Worm (Caenorhabditis elegans) whole organism, L4 larva: Measurements from ENCODE around the gene ZC196.4.

Experiments
- D1046.2 ChIP-seq: fragments of 200-800 bp; sonication (Bioruptor generic); IDR thresholded peaks from 2 replicates; pipeline ENCODE4 v1.3.6; 2022; ENCODE audit warnings: missing genetic modification characterization, missing compliant biosample characterization
- F44E2.7 ChIP-seq: fragments of 200-800 bp; sonication (Bioruptor generic); IDR thresholded peaks from 2 replicates; pipeline ENCODE4 v2.1.2; 2022; ENCODE audit warnings: missing genetic modification characterization, missing compliant biosample characterization
- F49E8.2 ChIP-seq: sonication (generic microtip); optimal IDR thresholded peaks from 2 replicates; lab custom pipeline; 2016; ENCODE audit warnings: missing compliant biosample characterization, mild to moderate bottlenecking, missing genetic modification characterization, borderline replicate concordance
- Y48G9A.11 ChIP-seq: fragments of 200-800 bp; sonication (Bioruptor generic); IDR thresholded peaks from 2 replicates; pipeline ENCODE4 v1.3.6; 2022; ENCODE audit warnings: missing genetic modification reagents, missing genetic modification characterization, missing compliant biosample characterization
- aha-1 ChIP-seq: fragments of 150-350 bp; peaks from one replicate; lab custom pipeline; 2014; ENCODE audit warnings: missing biosample characterization, missing genetic modification characterization
- aly-2 ChIP-seq: sonication (generic microtip); optimal IDR thresholded peaks from 2 replicates; lab custom pipeline; 2018; ENCODE audit warnings: missing biosample characterization, missing genetic modification characterization
- ama-1 ChIP-seq: fragments of 150-350 bp; optimal IDR thresholded peaks from 2 replicates; lab custom pipeline; 2014; ENCODE audit warnings: inconsistent platforms, mixed read lengths
- arid-1 ChIP-seq: fragments of 200-800 bp; sonication (Bioruptor generic); conservative IDR thresholded peaks from 2 replicates; pipeline ENCODE4 v1.3.6; 2022; ENCODE audit warnings: missing genetic modification reagents, missing genetic modification characterization, missing compliant biosample characterization
- ceh-32 ChIP-seq: sonication (generic microtip); optimal IDR thresholded peaks from 2 replicates; lab custom pipeline; 2016; ENCODE audit warnings: mild to moderate bottlenecking, missing genetic modification characterization, missing compliant biosample characterization; ENCODE audit not compliant: poor library complexity
- daf-16 ChIP-seq, 3 experiments: sonication (generic microtip); optimal IDR thresholded peaks; 2 replicates each; lab custom pipeline; 2016 to 2017; ENCODE audit warnings: missing genetic modification characterization in 3 of 3, missing genetic modification reagents in 3 of 3, mild to moderate bottlenecking in 2 of 3, missing compliant biosample characterization in 2 of 3, missing biosample characterization in 1 of 3, moderate library complexity in 1 of 3
- dmd-6 ChIP-seq: fragments of 200-800 bp; sonication (Bioruptor generic); IDR thresholded peaks from 2 replicates; pipeline ENCODE4 v1.3.6; 2022; ENCODE audit warnings: missing genetic modification reagents, missing genetic modification characterization, missing compliant biosample characterization
- duxl-1 ChIP-seq: sonication (generic microtip); optimal IDR thresholded peaks from 2 replicates; lab custom pipeline; 2016; ENCODE audit warnings: mild to moderate bottlenecking, missing genetic modification characterization, moderate library complexity, missing compliant biosample characterization; ENCODE audit not compliant: poor library complexity
- egl-27 ChIP-seq: sonication (generic microtip); optimal IDR thresholded peaks from 3 replicates; lab custom pipeline; 2017; ENCODE audit warnings: missing biosample characterization, missing genetic modification reagents, missing genetic modification characterization
- egl-43 ChIP-seq: fragments of 200-800 bp; sonication (Bioruptor generic); IDR thresholded peaks from 2 replicates; pipeline ENCODE4 v1.3.6; 2022; ENCODE audit warnings: missing genetic modification reagents, missing genetic modification characterization, missing compliant biosample characterization
- lin-29 ChIP-seq: fragments of 200-800 bp; sonication (Bioruptor generic); IDR thresholded peaks from 2 replicates; pipeline ENCODE4 v1.3.6; 2022; ENCODE audit warnings: missing genetic modification reagents, missing genetic modification characterization, missing compliant biosample characterization
- lin-38 ChIP-seq: fragments of 200-800 bp; sonication (Bioruptor generic); IDR thresholded peaks from 2 replicates; pipeline ENCODE4 v1.3.6; 2022; ENCODE audit warnings: missing genetic modification reagents, missing genetic modification characterization, missing compliant biosample characterization
- lsy-2 ChIP-seq, 2 experiments: fragments of 150-350 bp in 1 of 2; sonication (generic microtip) in 1 of 2; optimal IDR thresholded peaks; 2 replicates each; lab custom pipeline; 2014 to 2017; ENCODE audit warnings: missing biosample characterization in 2 of 2, missing genetic modification characterization in 2 of 2
- madf-5 ChIP-seq, 2 experiments: fragments of 200-800 bp; sonication (Bioruptor generic); IDR thresholded peaks; 2 replicates each; pipeline ENCODE4 v1.3.6; 2022; ENCODE audit warnings: missing compliant biosample characterization in 2 of 2, missing genetic modification characterization in 2 of 2
- mes-2 ChIP-seq: sonication (generic microtip); optimal IDR thresholded peaks from 2 replicates; lab custom pipeline; 2016; ENCODE audit warnings: missing genotype, mild to moderate bottlenecking, missing genetic modification characterization, missing compliant biosample characterization; ENCODE audit not compliant: poor library complexity, severe bottlenecking
- mxl-2 ChIP-seq: fragments of 200-800 bp; sonication (Bioruptor generic); conservative IDR thresholded peaks from 2 replicates; pipeline ENCODE4 v1.3.6; 2022; ENCODE audit warnings: missing genetic modification reagents, missing genetic modification characterization, missing compliant biosample characterization
- nhr-10 ChIP-seq: fragments of 150-350 bp; optimal IDR thresholded peaks from 2 replicates; lab custom pipeline; 2014; ENCODE audit warnings: missing biosample characterization, missing genetic modification characterization
- nhr-102 ChIP-seq: sonication (generic microtip); optimal IDR thresholded peaks from 2 replicates; lab custom pipeline; 2016; ENCODE audit warnings: mild to moderate bottlenecking, missing genetic modification characterization, moderate library complexity, missing compliant biosample characterization
- nhr-11 ChIP-seq: fragments of 150-350 bp; optimal IDR thresholded peaks from 2 replicates; lab custom pipeline; 2014; ENCODE audit warnings: missing biosample characterization, missing genetic modification characterization
- nhr-111 ChIP-seq: fragments of 200-800 bp; sonication (Bioruptor generic); optimal IDR thresholded peaks from 2 replicates; lab custom pipeline; 2018; ENCODE audit warnings: mild to moderate bottlenecking, missing genetic modification characterization, missing compliant biosample characterization
- nhr-42 ChIP-seq: fragments of 200-800 bp; sonication (Bioruptor generic); IDR thresholded peaks from 2 replicates; pipeline ENCODE4 v1.3.6; 2022; ENCODE audit warnings: missing genetic modification characterization, missing compliant biosample characterization
- nhr-76 ChIP-seq: fragments of 150-350 bp; optimal IDR thresholded peaks from 2 replicates; lab custom pipeline; 2014; ENCODE audit warnings: missing biosample characterization, missing genetic modification characterization
- nhr-77 ChIP-seq: fragments of 150-350 bp; optimal IDR thresholded peaks from 2 replicates; lab custom pipeline; 2014; ENCODE audit warnings: missing biosample characterization, missing genetic modification characterization
- php-3 ChIP-seq: fragments of 200-800 bp; sonication (Bioruptor generic); IDR thresholded peaks from 2 replicates; pipeline ENCODE4 v1.3.6; 2022; ENCODE audit warnings: missing genetic modification reagents, missing genetic modification characterization, missing compliant biosample characterization
- tra-1 ChIP-seq: fragments of 200-800 bp; sonication (Bioruptor generic); IDR thresholded peaks from 2 replicates; pipeline ENCODE4 v1.3.6; 2022; ENCODE audit warnings: missing genetic modification reagents, missing genetic modification characterization, missing compliant biosample characterization
- unc-62 ChIP-seq, 3 experiments: fragments of 150-350 bp in 1 of 3; sonication (generic microtip); optimal IDR thresholded peaks in 2 of 3; peaks in 1 of 3; 1 replicate in 1 of 3; 2 replicates in 2 of 3; lab custom pipeline; 2014 to 2017; ENCODE audit warnings: missing biosample characterization in 3 of 3, missing genetic modification characterization in 3 of 3, missing genetic modification reagents in 3 of 3, missing genotype in 1 of 3
- vab-7 ChIP-seq: fragments of 200-800 bp; sonication (Bioruptor generic); IDR thresholded peaks from 2 replicates; pipeline ENCODE4 v1.3.6; 2022; ENCODE audit warnings: missing genetic modification reagents, missing genetic modification characterization, missing compliant biosample characterization
- zag-1 ChIP-seq: fragments of 150-350 bp; optimal IDR thresholded peaks from 2 replicates; lab custom pipeline; 2014; ENCODE audit warnings: missing biosample characterization, missing genetic modification characterization
- zfp-2 ChIP-seq: sonication (generic microtip); optimal IDR thresholded peaks from 2 replicates; lab custom pipeline; 2016; ENCODE audit warnings: mild to moderate bottlenecking, missing genetic modification characterization, missing compliant biosample characterization
- zip-11 ChIP-seq: fragments of 200-800 bp; sonication (Bioruptor generic); IDR thresholded peaks from 2 replicates; pipeline ENCODE4 v1.3.6; 2022; ENCODE audit warnings: missing genetic modification characterization, missing compliant biosample characterization
- ztf-7 ChIP-seq: fragments of 150-350 bp; optimal IDR thresholded peaks from 2 replicates; lab custom pipeline; 2014; ENCODE audit warnings: missing biosample characterization, missing genetic modification characterization

ZC196.4 gene

DNA sequence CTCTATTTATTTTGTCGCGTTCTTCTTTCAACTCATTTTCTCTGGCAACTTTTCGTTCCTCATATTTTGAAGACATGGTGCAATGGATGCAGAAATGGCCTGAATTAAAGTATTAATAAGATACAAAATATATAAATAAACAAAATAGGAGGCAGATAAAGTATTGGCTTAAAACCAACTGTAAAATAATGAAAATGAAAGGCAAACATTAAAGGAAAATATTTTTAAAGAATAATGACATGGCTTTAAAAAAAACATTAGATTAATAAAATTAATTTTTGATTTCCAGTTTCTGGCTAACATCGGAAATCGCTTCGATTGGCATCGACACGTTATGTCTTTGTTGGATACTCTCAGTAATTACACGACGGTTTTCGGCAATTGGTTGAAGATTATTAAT lies 27.5 kb downstream of the ZC196.4 start, which contains the start of gene ddn-1:
Gene ddn-1, minus strand, starts transcription at position 101 of the 400 bp plus-strand sequence.
- TF ChIP-seq mxl-2 (GFP tag; lab: Robert Waterston, UW) (no peak), zip-11 (GFP tag; lab: Robert Waterston, UW) (no peak), unc-62 (GFP tag; optimal IDR thresholded peaks at IDR 0.05 in 1 of 2; lab: Kevin White, UChicago) (no peak), unc-62 (tag; optimal IDR thresholded peaks at IDR 0.05; lab: Kevin White, UChicago) (no peak), nhr-102 (tag; lab: Kevin White, UChicago) (no peak), lsy-2 (tag; optimal IDR thresholded peaks at IDR 0.05; lab: Kevin White, UChicago) (no peak), nhr-76 (tag; lab: Kevin White, UChicago) (no peak), ztf-7 (no peak), zfp-2 (tag; lab: Kevin White, UChicago) (no peak), nhr-77 (no peak), arid-1 (GFP tag; lab: Robert Waterston, UW) (no peak), egl-27 (tag; lab: Kevin White, UChicago) (no peak), egl-43 (GFP tag; lab: Robert Waterston, UW) (no peak), nhr-42 (GFP tag; lab: Robert Waterston, UW) (no peak)
- TF ChIP-seq, all 104 proteins: peak for 0

DNA sequence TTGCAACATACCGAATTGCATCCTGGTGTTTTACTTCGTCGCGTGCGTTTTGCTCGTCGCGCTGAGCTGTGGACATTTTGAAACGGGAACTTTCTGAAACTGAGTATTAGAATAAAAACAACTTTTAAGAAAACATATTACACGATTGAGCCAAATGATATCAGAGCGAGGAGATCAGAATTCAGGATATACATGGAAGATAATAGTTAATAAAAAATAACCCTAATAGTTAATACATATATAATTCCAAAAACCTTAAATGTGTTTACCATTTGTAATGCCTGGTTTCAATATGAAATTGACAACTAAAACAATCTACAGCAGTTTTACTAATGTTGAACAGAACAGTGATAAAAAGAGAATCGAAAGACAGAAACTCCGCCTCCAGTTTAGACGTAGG lies 30.0 kb downstream of the ZC196.4 start, which contains the start of gene B0507.8:
Gene B0507.8, minus strand, starts transcription at position 101 of the 400 bp plus-strand sequence.
- TF ChIP-seq nhr-42 (GFP tag; lab: Robert Waterston, UW) (no peak), tra-1 (GFP tag; lab: Robert Waterston, UW) (no peak), F49E8.2 (tag; lab: Kevin White, UChicago) (no peak), D1046.2 (no peak), nhr-10 (tag; lab: Kevin White, UChicago) (no peak), ceh-32 (no peak), ama-1 (lab: Kevin White, UChicago) (no peak), mes-2 (tag; lab: Kevin White, UChicago) (no peak), Y48G9A.11 (GFP tag; lab: Robert Waterston, UW) (no peak), lin-38 (GFP tag; lab: Robert Waterston, UW) (no peak), dmd-6 (GFP tag; lab: Robert Waterston, UW) (no peak), madf-5 (GFP tag; IDR thresholded peaks at IDR 0.05; lab: Robert Waterston, UW) (no peak), aly-2 (tag; lab: Kevin White, UChicago) (no peak), duxl-1 (tag; lab: Kevin White, UChicago) (no peak), zag-1 (tag; lab: Kevin White, UChicago) (no peak), vab-7 (GFP tag; lab: Robert Waterston, UW) (no peak), F44E2.7 (GFP tag; lab: Robert Waterston, UW) (no peak), nhr-11 (tag; lab: Kevin White, UChicago) (no peak), lin-29 (GFP tag; lab: Robert Waterston, UW) (no peak), nhr-102 (tag; lab: Kevin White, UChicago) (no peak)
- TF ChIP-seq, all 104 proteins: peak for 0

DNA sequence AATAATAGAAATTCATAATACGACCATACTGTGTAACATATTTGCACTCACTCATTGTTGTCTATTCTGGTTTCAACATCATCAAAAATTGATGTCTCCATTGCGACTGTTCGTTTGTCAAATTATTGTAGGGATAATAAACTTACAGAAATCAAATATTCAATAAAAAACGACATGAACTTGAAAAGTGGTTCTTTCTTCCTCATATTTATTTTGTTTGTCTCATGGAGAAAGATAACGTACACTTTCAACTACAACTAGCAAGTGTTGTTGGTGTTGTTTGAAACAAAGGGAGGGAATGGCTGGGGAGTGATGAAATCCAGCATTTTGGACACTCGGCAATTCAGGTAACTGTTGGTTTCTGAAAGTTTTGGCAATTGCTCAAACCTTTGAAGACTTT lies 33.0 kb downstream of the ZC196.4 start, which contains the start of gene B0507.9:
Gene B0507.9, minus strand, starts transcription at position 101 of the 400 bp plus-strand sequence.
- TF ChIP-seq daf-16 (GFP tag; optimal IDR thresholded peaks at IDR 0.05; lab: Kevin White, UChicago) (no peak), daf-16 (tag; optimal IDR thresholded peaks at IDR 0.05; lab: Kevin White, UChicago) (no peak), php-3 (no peak), aha-1 (tag; lab: Kevin White, UChicago) (no peak)

DNA sequence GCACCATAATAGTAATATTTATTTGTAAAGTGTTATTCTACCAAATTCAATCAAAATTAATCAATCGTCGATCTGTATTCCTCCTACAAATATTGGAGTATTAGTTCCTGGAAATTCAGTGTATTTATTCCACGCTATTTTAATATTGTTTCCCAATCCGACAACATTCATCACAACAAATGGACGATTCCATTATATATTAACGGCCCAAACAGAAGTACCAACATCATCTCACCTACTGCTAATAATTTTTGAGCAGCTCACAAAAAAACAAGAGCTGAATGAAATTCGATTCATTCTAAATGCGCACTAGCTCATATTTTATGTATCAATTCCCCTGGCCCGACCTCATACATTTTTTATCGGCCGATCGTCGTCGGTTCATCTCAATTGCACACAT lies 34.1 kb downstream of the ZC196.4 start:
- peak in 1 of 2 experiments; percentile 15 for TF ChIP-seq unc-62 (GFP tag; optimal IDR thresholded peaks at IDR 0.05 in 1 of 2; lab: Kevin White, UChicago)
- TF ChIP-seq unc-62 (tag; optimal IDR thresholded peaks at IDR 0.05; lab: Kevin White, UChicago): no peak
- TF ChIP-seq aha-1 (tag; lab: Kevin White, UChicago): peak; percentile 90
- TF ChIP-seq nhr-111 (GFP tag; lab: Kevin White, UChicago): no peak
- TF ChIP-seq, all 104 proteins: peak for 2
